Comparison of ENCODE assay signal across 2 worm cellular contexts in genomic region chrII:10784248-10784647, ce11.
TF ChIP-seq lines count a peak whose summit lies in the region.

No protein-coding gene starts in this region.

TF ChIP-seq in whole organism, midembryonic, 9 proteins besides CTCF, POLR2A, EP300 and RAD21:
- TF ChIP-seq flt-1 (GFP tag; IDR thresholded peaks at IDR 0.05; lab: Robert Waterston, UW) (0 out of 2 replicates have a peak, but pooled peaks have one; percentile 19), ztf-29 (GFP tag; IDR thresholded peaks at IDR 0.05; lab: Robert Waterston, UW) (no peak)
TF ChIP-seq in whole organism, midembryonic: peak in this region for 1.

TF ChIP-seq in whole organism, mixed stage, embryonic, 35 proteins besides CTCF, POLR2A, EP300 and RAD21:
- TF ChIP-seq lin-13 (tag; optimal IDR thresholded peaks at IDR 0.05; lab: Kevin White, UChicago) (no peak), hlh-1 (tag; optimal IDR thresholded peaks at IDR 0.05; lab: Kevin White, UChicago) (no peak), flh-1 (GFP tag; optimal IDR thresholded peaks at IDR 0.05; lab: Kevin White, UChicago) (no peak), nhr-12 (tag; optimal IDR thresholded peaks at IDR 0.05; lab: Kevin White, UChicago) (no peak), unc-62 (GFP tag; optimal IDR thresholded peaks at IDR 0.05; lab: Kevin White, UChicago) (no peak), ceh-43 (GFP tag; optimal IDR thresholded peaks at IDR 0.05; lab: Kevin White, UChicago) (no peak), bed-3 (GFP tag; optimal IDR thresholded peaks at IDR 0.05; lab: Kevin White, UChicago) (no peak), M03D4.4 (tag; optimal IDR thresholded peaks at IDR 0.05; lab: Kevin White, UChicago) (no peak), nhr-28 (tag; optimal IDR thresholded peaks at IDR 0.05; lab: Kevin White, UChicago) (no peak), nhr-2 (tag; optimal IDR thresholded peaks at IDR 0.05; lab: Kevin White, UChicago) (peak; percentile 70), tbx-8 (GFP tag; optimal IDR thresholded peaks at IDR 0.05; lab: Kevin White, UChicago) (no peak), cnd-1 (tag; optimal IDR thresholded peaks at IDR 0.05; lab: Kevin White, UChicago) (peak; percentile 70), elt-3 (tag; optimal IDR thresholded peaks at IDR 0.05; lab: Kevin White, UChicago) (no peak), blmp-1 (tag; optimal IDR thresholded peaks at IDR 0.05; lab: Kevin White, UChicago) (no peak), ceh-39 (tag; optimal IDR thresholded peaks at IDR 0.05; lab: Kevin White, UChicago) (no peak), unc-39 (tag; optimal IDR thresholded peaks at IDR 0.05; lab: Kevin White, UChicago) (no peak), mls-2 (tag; optimal IDR thresholded peaks at IDR 0.05; lab: Kevin White, UChicago) (no peak), zip-8 (tag; optimal IDR thresholded peaks at IDR 0.05; lab: Kevin White, UChicago) (peak; percentile 39), ztf-11 (tag; optimal IDR thresholded peaks at IDR 0.05; lab: Kevin White, UChicago) (no peak), ham-2 (GFP tag; optimal IDR thresholded peaks at IDR 0.05; lab: Kevin White, UChicago) (no peak)
